Fruit fly (Drosophila melanogaster) whole organism, embryonic: ENCODE data around the gene PCID2.

ENCODE experiments used
- Abd-B ChIP-seq: fragments of 200-800 bp; sonication (Bioruptor generic); optimal IDR thresholded peaks from 2 replicates; lab custom pipeline; 2018; ENCODE audit warnings: missing biosample characterization, mild to moderate bottlenecking, missing genetic modification characterization, moderate library complexity
- Adf1 ChIP-seq: fragments of 200-800 bp; sonication (Bioruptor generic); IDR thresholded peaks from 2 replicates; pipeline ENCODE4 v1.3.6; 2022; ENCODE audit warnings: missing biosample characterization, missing genetic modification characterization
- Antp ChIP-seq: fragments of 200-800 bp; sonication (Bioruptor generic); optimal IDR thresholded peaks from 3 replicates; lab custom pipeline; 2016; ENCODE audit warnings: missing biosample characterization, missing genetic modification characterization
- CG10209 ChIP-seq: fragments of 200-800 bp; sonication (Bioruptor generic); optimal IDR thresholded peaks from 3 replicates; lab custom pipeline; 2017; ENCODE audit warnings: missing biosample characterization, mild to moderate bottlenecking, missing genetic modification characterization, missing genetic modification reagents
- CG10959 ChIP-seq: fragments of 200-800 bp; sonication (Bioruptor generic); IDR thresholded peaks from 2 replicates; pipeline ENCODE4 v1.3.6; 2022; ENCODE audit warnings: missing biosample characterization, missing genetic modification characterization
- CG12769 ChIP-seq: fragments of 200-800 bp; sonication (Bioruptor generic); optimal IDR thresholded peaks from 2 replicates; lab custom pipeline; 2019; ENCODE audit warnings: missing biosample characterization, mild to moderate bottlenecking, missing genetic modification characterization, moderate library complexity
- CG14965 ChIP-seq: fragments of 200-800 bp; sonication (Bioruptor generic); optimal IDR thresholded peaks from 2 replicates; lab custom pipeline; 2016; ENCODE audit warnings: missing biosample characterization, missing genetic modification characterization, borderline replicate concordance
- CG1647 ChIP-seq: fragments of 200-800 bp; sonication (Bioruptor generic); optimal IDR thresholded peaks from 3 replicates; lab custom pipeline; 2016; ENCODE audit warnings: missing biosample characterization, missing genetic modification characterization
- CG17385 ChIP-seq: fragments of 200-800 bp; sonication (Bioruptor generic); optimal IDR thresholded peaks from 3 replicates; lab custom pipeline; 2018; ENCODE audit warnings: missing biosample characterization, mild to moderate bottlenecking, missing genetic modification characterization
- CG17612 ChIP-seq: fragments of 200-800 bp; sonication (Bioruptor generic); IDR thresholded peaks from 2 replicates; pipeline ENCODE4 v1.3.6; 2022; ENCODE audit warnings: missing biosample characterization, missing genetic modification characterization
- CG18476 ChIP-seq: fragments of 200-800 bp; sonication (Bioruptor generic); optimal IDR thresholded peaks from 2 replicates; lab custom pipeline; 2016; ENCODE audit warnings: missing biosample characterization, mild to moderate bottlenecking, missing genetic modification characterization
- CG18619 ChIP-seq: fragments of 200-800 bp; sonication (Bioruptor generic); optimal IDR thresholded peaks from 3 replicates; lab custom pipeline; 2017; ENCODE audit warnings: missing biosample characterization, mild to moderate bottlenecking, missing genetic modification characterization
- CG2875 ChIP-seq: fragments of 200-800 bp; sonication (Bioruptor generic); optimal IDR thresholded peaks from 2 replicates; lab custom pipeline; 2017; ENCODE audit warnings: missing biosample characterization, mild to moderate bottlenecking, missing genetic modification characterization, missing genetic modification reagents
- CG31388 ChIP-seq: fragments of 200-800 bp; sonication (Bioruptor generic); optimal IDR thresholded peaks from 2 replicates; lab custom pipeline; 2016; ENCODE audit warnings: missing biosample characterization, missing genetic modification characterization
- CG31441 ChIP-seq: fragments of 200-800 bp; sonication (Bioruptor generic); IDR thresholded peaks from 2 replicates; pipeline ENCODE4 v1.3.6; 2022; ENCODE audit warnings: missing biosample characterization, missing genetic modification characterization
- CG3163 ChIP-seq: fragments of 200-800 bp; sonication (Bioruptor generic); optimal IDR thresholded peaks from 3 replicates; lab custom pipeline; 2016; ENCODE audit warnings: missing biosample characterization, missing genetic modification characterization
- CG33557 ChIP-seq: fragments of 200-800 bp; sonication (Bioruptor generic); optimal IDR thresholded peaks from 2 replicates; lab custom pipeline; 2019; ENCODE audit warnings: missing biosample characterization, mild to moderate bottlenecking, missing genetic modification characterization, moderate library complexity
- D19B ChIP-seq: fragments of 200-800 bp; sonication (Bioruptor generic); optimal IDR thresholded peaks from 2 replicates; lab custom pipeline; 2017; ENCODE audit warnings: missing biosample characterization, mild to moderate bottlenecking, missing genetic modification characterization
- Doc2 ChIP-seq: fragments of 200-800 bp; sonication (Bioruptor generic); IDR thresholded peaks from 2 replicates; pipeline ENCODE4 v1.3.6; 2022; ENCODE audit warnings: missing biosample characterization, missing genetic modification characterization
- Gsc ChIP-seq: fragments of 200-800 bp; sonication (Bioruptor generic); IDR thresholded peaks from 2 replicates; pipeline ENCODE4 v1.3.6; 2022; ENCODE audit warnings: missing biosample characterization, missing genetic modification characterization
- Hand ChIP-seq: fragments of 200-800 bp; sonication (Bioruptor generic); optimal IDR thresholded peaks from 2 replicates; lab custom pipeline; 2017; ENCODE audit warnings: mild to moderate bottlenecking, missing biosample characterization, missing genetic modification reagents, missing genetic modification characterization
- Hmr ChIP-seq: fragments of 200-800 bp; sonication (Bioruptor generic); optimal IDR thresholded peaks from 3 replicates; lab custom pipeline; 2017; ENCODE audit warnings: mild to moderate bottlenecking, missing biosample characterization, missing genetic modification reagents, missing genetic modification characterization
- Hr39 ChIP-seq: fragments of >200 bp; optimal IDR thresholded peaks from 2 replicates; lab custom pipeline; 2017
- Hr51 ChIP-seq, 2 experiments: fragments of 200-800 bp; sonication (Bioruptor generic); optimal IDR thresholded peaks; 2 replicates in 1 of 2; 3 replicates in 1 of 2; lab custom pipeline; 2016 to 2018; ENCODE audit warnings: missing biosample characterization in 2 of 2, missing genetic modification characterization in 2 of 2, mild to moderate bottlenecking in 1 of 2, moderate library complexity in 1 of 2
- NC2α ChIP-seq: fragments of 200-800 bp; sonication (Bioruptor generic); optimal IDR thresholded peaks from 2 replicates; lab custom pipeline; 2016; ENCODE audit warnings: missing biosample characterization, missing genetic modification characterization
- NC2β ChIP-seq: fragments of 200-800 bp; sonication (Bioruptor generic); optimal IDR thresholded peaks from 2 replicates; lab custom pipeline; 2016; ENCODE audit warnings: missing biosample characterization, missing genetic modification characterization
- Neu2 ChIP-seq: fragments of 200-800 bp; sonication (Bioruptor generic); optimal IDR thresholded peaks from 3 replicates; lab custom pipeline; 2016; ENCODE audit warnings: missing biosample characterization, missing genetic modification characterization, borderline replicate concordance
- Ssrp ChIP-seq: fragments of 200-800 bp; sonication (Bioruptor generic); optimal IDR thresholded peaks from 2 replicates; lab custom pipeline; 2018; ENCODE audit warnings: missing biosample characterization, mild to moderate bottlenecking, missing genetic modification characterization, moderate library complexity
- Stat92E ChIP-seq, 3 experiments: fragments of >200 bp in 2 of 3; fragments of 200-800 bp in 1 of 3; sonication (Bioruptor generic) in 1 of 3; optimal IDR thresholded peaks; 2 replicates each; lab custom pipeline; 2017 to 2019; ENCODE audit warnings: missing biosample characterization in 3 of 3, missing genetic modification characterization in 3 of 3, mild to moderate bottlenecking in 1 of 3, moderate library complexity in 1 of 3
- Taf1 ChIP-seq: fragments of 200-800 bp; sonication (Bioruptor generic); IDR thresholded peaks from 2 replicates; pipeline ENCODE4 v1.3.6; 2022; ENCODE audit warnings: missing biosample characterization, missing genetic modification characterization
- abd-A ChIP-seq: fragments of 200-800 bp; sonication (Bioruptor generic); optimal IDR thresholded peaks from 3 replicates; lab custom pipeline; 2019; ENCODE audit warnings: missing biosample characterization, mild to moderate bottlenecking, missing genetic modification characterization, moderate library complexity
- cad ChIP-seq: fragments of >200 bp; optimal IDR thresholded peaks from 2 replicates; lab custom pipeline; 2017; ENCODE audit warnings: missing biosample characterization, missing genetic modification characterization
- cg ChIP-seq: fragments of 200-800 bp; sonication (Bioruptor generic); optimal IDR thresholded peaks from 3 replicates; lab custom pipeline; 2019; ENCODE audit warnings: missing biosample characterization, mild to moderate bottlenecking, missing genetic modification characterization, moderate library complexity
- crc ChIP-seq: fragments of 200-800 bp; sonication (Bioruptor generic); optimal IDR thresholded peaks from 2 replicates; lab custom pipeline; 2016; ENCODE audit warnings: missing biosample characterization, missing genetic modification characterization
- croc ChIP-seq: fragments of 200-800 bp; sonication (Bioruptor generic); conservative IDR thresholded peaks from 3 replicates; pipeline ENCODE4 v1.3.6; 2022; ENCODE audit warnings: missing biosample characterization, missing genetic modification characterization
- dan ChIP-seq: fragments of 200-800 bp; sonication (Bioruptor generic); IDR thresholded peaks from 2 replicates; pipeline ENCODE4 v1.3.6; 2022; ENCODE audit warnings: missing biosample characterization, missing genetic modification characterization
- ewg ChIP-seq: fragments of 200-800 bp; sonication (Bioruptor generic); optimal IDR thresholded peaks from 3 replicates; lab custom pipeline; 2017; ENCODE audit warnings: mild to moderate bottlenecking, missing biosample characterization, missing genetic modification reagents, missing genetic modification characterization
- grau ChIP-seq: fragments of 200-800 bp; optimal IDR thresholded peaks from 3 replicates; lab custom pipeline; 2019; ENCODE audit warnings: missing biosample characterization, mild to moderate bottlenecking, missing genetic modification characterization, moderate library complexity
- hbn ChIP-seq: fragments of 200-800 bp; sonication (Bioruptor generic); IDR thresholded peaks from 2 replicates; pipeline ENCODE4 v1.3.6; 2022; ENCODE audit warnings: missing biosample characterization, missing genetic modification characterization; ENCODE audit not compliant: partially characterized antibody
- ind ChIP-seq: fragments of 200-800 bp; sonication (Bioruptor generic); optimal IDR thresholded peaks from 3 replicates; lab custom pipeline; 2016; ENCODE audit warnings: missing biosample characterization, missing genetic modification characterization
- maf-S ChIP-seq: fragments of 200-800 bp; sonication (Bioruptor generic); optimal IDR thresholded peaks from 2 replicates; lab custom pipeline; 2016; ENCODE audit warnings: missing biosample characterization, missing genetic modification characterization
- odd ChIP-seq: fragments of 200-800 bp; sonication (Bioruptor generic); optimal IDR thresholded peaks from 2 replicates; lab custom pipeline; 2017; ENCODE audit warnings: missing biosample characterization, mild to moderate bottlenecking, missing genetic modification characterization
- org-1 ChIP-seq: fragments of 200-800 bp; sonication (Bioruptor generic); optimal IDR thresholded peaks from 2 replicates; lab custom pipeline; 2017; ENCODE audit warnings: missing biosample characterization, missing genetic modification characterization
- psq ChIP-seq: fragments of 200-800 bp; sonication (Bioruptor generic); optimal IDR thresholded peaks from 2 replicates; lab custom pipeline; 2017; ENCODE audit warnings: missing biosample characterization, missing genetic modification characterization
- pzg ChIP-seq: fragments of 200-800 bp; sonication (Bioruptor generic); optimal IDR thresholded peaks from 3 replicates; lab custom pipeline; 2018; ENCODE audit warnings: missing biosample characterization, mild to moderate bottlenecking, missing genetic modification characterization, moderate library complexity
- ro ChIP-seq: fragments of 200-800 bp; sonication (Bioruptor generic); IDR thresholded peaks from 2 replicates; pipeline ENCODE4 v1.3.6; 2022; ENCODE audit warnings: missing biosample characterization, missing genetic modification characterization
- slbo ChIP-seq: fragments of 200-800 bp; sonication (Bioruptor generic); IDR thresholded peaks from 2 replicates; pipeline ENCODE4 v1.3.6; 2022; ENCODE audit warnings: missing biosample characterization, missing genetic modification characterization
- slp2 ChIP-seq: fragments of 200-800 bp; sonication (Bioruptor generic); optimal IDR thresholded peaks from 2 replicates; lab custom pipeline; 2016; ENCODE audit warnings: missing biosample characterization, missing genetic modification characterization
- zf30C ChIP-seq: fragments of 200-800 bp; sonication (Bioruptor generic); optimal IDR thresholded peaks from 3 replicates; lab custom pipeline; 2018; ENCODE audit warnings: missing biosample characterization, mild to moderate bottlenecking, missing genetic modification characterization

Gene PCID2

DNA sequence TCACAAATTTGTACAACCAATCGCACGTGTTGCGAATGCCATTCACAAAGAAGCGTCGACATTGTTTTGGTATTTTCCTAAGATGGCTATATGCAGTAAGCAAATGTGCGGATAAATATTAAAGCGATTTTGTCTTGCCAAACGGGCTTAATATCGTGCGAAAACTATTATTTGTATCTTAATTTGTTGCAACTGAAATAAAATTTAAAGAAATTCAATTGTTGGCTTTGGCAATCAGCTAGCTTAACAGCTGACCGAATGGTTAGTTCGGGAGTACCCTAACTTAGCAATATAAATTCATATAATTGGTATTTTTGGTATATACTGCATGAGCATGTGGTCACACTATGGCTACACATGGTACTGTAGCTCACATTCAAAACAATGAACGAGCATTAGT, 22.2 kb downstream of the PCID2 start, which contains the start of the genes RIOK1 and Polr3H (continued):
- peak; percentile 72 for TF ChIP-seq CG18476 (GFP tag; lab: Kevin White, UChicago)
- no peak for TF ChIP-seq croc (GFP tag; lab: Robert Waterston, UW)
- no peak for TF ChIP-seq Gsc (GFP tag; lab: Robert Waterston, UW)
- no peak for TF ChIP-seq Hand (GFP tag; lab: Kevin White, UChicago)
- peak; percentile 42 for TF ChIP-seq CG17385
- TF ChIP-seq CG1647 (GFP tag; lab: Kevin White, UChicago), result peak; percentile 43
- 0 out of 2 replicates have a peak, but pooled peaks have one; percentile 8 for TF ChIP-seq CG17612 (GFP tag; lab: Robert Waterston, UW)
- no peak for TF ChIP-seq CG10209 (GFP tag; lab: Kevin White, UChicago)
- no peak for TF ChIP-seq NC2α (GFP tag; lab: Kevin White, UChicago)
- no peak for TF ChIP-seq Hr39
- TF ChIP-seq org-1 (GFP tag; lab: Kevin White, UChicago), result no peak
- TF ChIP-seq CG3163 (GFP tag; lab: Kevin White, UChicago), result no peak
- no peak for TF ChIP-seq Stat92E (GFP tag; optimal IDR thresholded peaks at IDR 0.05; lab: Kevin White, UChicago)
- TF ChIP-seq grau, result no peak
- TF ChIP-seq ewg (GFP tag; lab: Kevin White, UChicago), result peak; percentile 34
- peak; percentile 43 for TF ChIP-seq Ssrp (tag; lab: Kevin White, UChicago)
- TF ChIP-seq Neu2 (GFP tag; lab: Kevin White, UChicago), result peak; percentile 13
- peak; percentile 70 for TF ChIP-seq crc
- TF ChIP-seq slbo (GFP tag; lab: Robert Waterston, UW), result peak; percentile 72
- TF ChIP-seq abd-A, result no peak
- peak; percentile 41; the same call in 1 of the 2 replicates for TF ChIP-seq Adf1 (GFP tag; lab: Robert Waterston, UW)
- TF ChIP-seq slp2 (GFP tag; lab: Kevin White, UChicago), result peak; percentile 46
- peak; percentile 75 for TF ChIP-seq pzg (GFP tag; lab: Kevin White, UChicago)
- TF ChIP-seq Hmr (GFP tag; lab: Kevin White, UChicago), result peak; percentile 63
- peak; percentile 49 for TF ChIP-seq maf-S (GFP tag; lab: Kevin White, UChicago)
- TF ChIP-seq odd (GFP tag; lab: Kevin White, UChicago), result no peak
- no peak for TF ChIP-seq cad
- TF ChIP-seq ro (GFP tag; lab: Robert Waterston, UW), result no peak
- peak; percentile 60 for TF ChIP-seq Antp
- peak; percentile 67 for TF ChIP-seq NC2β (GFP tag; lab: Kevin White, UChicago)
- peak; percentile 3 for TF ChIP-seq CG14965 (GFP tag; lab: Kevin White, UChicago)
- peak; percentile 27 for TF ChIP-seq CG18619 (GFP tag; lab: Kevin White, UChicago)
- TF ChIP-seq Abd-B, result no peak
- TF ChIP-seq zf30C, result no peak
- TF ChIP-seq psq, result peak; percentile 10
- peak; percentile 5 for TF ChIP-seq CG2875 (GFP tag; lab: Kevin White, UChicago)
- no peak for TF ChIP-seq cg
- no peak for TF ChIP-seq Taf1 (GFP tag; lab: Robert Waterston, UW)
- TF ChIP-seq CG31441, result no peak
- no peak for TF ChIP-seq CG10959 (GFP tag; lab: Robert Waterston, UW)
- no peak for TF ChIP-seq dan (GFP tag; lab: Robert Waterston, UW)
- peak; percentile 54 for TF ChIP-seq CG31388 (GFP tag; lab: Kevin White, UChicago)
- peak in 1 of 2 experiments; percentile 63 for TF ChIP-seq Hr51 (GFP tag; optimal IDR thresholded peaks at IDR 0.05; lab: Kevin White, UChicago)
- peak; percentile 76 for TF ChIP-seq ind (GFP tag; lab: Kevin White, UChicago)
- no peak for TF ChIP-seq CG12769 (tag; lab: Kevin White, UChicago)
- no peak for TF ChIP-seq D19B (GFP tag; lab: Kevin White, UChicago)
- TF ChIP-seq Doc2 (GFP tag; lab: Robert Waterston, UW), result no peak
- no peak for TF ChIP-seq hbn (GFP tag; lab: Robert Waterston, UW)
- peak; percentile 23 for TF ChIP-seq CG33557 (GFP tag; lab: Kevin White, UChicago)
